Worm (Caenorhabditis elegans) whole organism, mixed stage, embryonic: ENCODE results near the gene hmp-1.

ENCODE experiments used
- M03D4.4 ChIP-seq: sonication (generic microtip); optimal IDR thresholded peaks from 2 replicates; lab custom pipeline; 2017; ENCODE audit warnings: mild to moderate bottlenecking, missing genetic modification characterization, missing compliant biosample characterization
- bed-3 ChIP-seq: fragments of 200-800 bp; sonication (Bioruptor generic); optimal IDR thresholded peaks from 3 replicates; lab custom pipeline; 2018; ENCODE audit warnings: mild to moderate bottlenecking, missing genetic modification characterization, moderate library complexity, missing compliant biosample characterization
- blmp-1 ChIP-seq: fragments of 150-350 bp; optimal IDR thresholded peaks from 2 replicates; lab custom pipeline; 2014; ENCODE audit warnings: missing biosample characterization, missing genetic modification characterization
- ceh-39 ChIP-seq: fragments of 150-350 bp; optimal IDR thresholded peaks from 2 replicates; lab custom pipeline; 2014; ENCODE audit warnings: missing biosample characterization, missing genetic modification characterization
- ceh-83 ChIP-seq: fragments of 200-800 bp; sonication (Bioruptor generic); optimal IDR thresholded peaks from 2 replicates; lab custom pipeline; 2018; ENCODE audit warnings: mild to moderate bottlenecking, missing genetic modification characterization, missing compliant biosample characterization
- ces-1 ChIP-seq: fragments of 150-350 bp; optimal IDR thresholded peaks from 2 replicates; lab custom pipeline; 2014; ENCODE audit warnings: missing biosample characterization, missing genetic modification reagents, missing genetic modification characterization
- cnd-1 ChIP-seq: fragments of 200-800 bp; sonication (Bioruptor generic); optimal IDR thresholded peaks from 2 replicates; lab custom pipeline; 2018; ENCODE audit warnings: mild to moderate bottlenecking, missing genetic modification characterization, missing compliant biosample characterization
- drap-1 ChIP-seq: fragments of 200-800 bp; sonication (Bioruptor generic); optimal IDR thresholded peaks from 3 replicates; lab custom pipeline; 2018; ENCODE audit warnings: mild to moderate bottlenecking, missing genetic modification characterization, missing compliant biosample characterization
- elt-1 ChIP-seq: sonication (generic microtip); optimal IDR thresholded peaks from 2 replicates; lab custom pipeline; 2017; ENCODE audit warnings: missing genetic modification characterization, mild to moderate bottlenecking, missing compliant biosample characterization, antibody characterized with exemption, moderate library complexity, borderline replicate concordance; ENCODE audit not compliant: insufficient read depth
- elt-3 ChIP-seq: fragments of 150-350 bp; optimal IDR thresholded peaks from 2 replicates; lab custom pipeline; 2014; ENCODE audit warnings: missing biosample characterization, missing genetic modification characterization
- ham-2 ChIP-seq: fragments of 200-800 bp; sonication (Bioruptor generic); optimal IDR thresholded peaks from 2 replicates; lab custom pipeline; 2018; ENCODE audit warnings: mild to moderate bottlenecking, missing genetic modification characterization, missing compliant biosample characterization
- hlh-1 ChIP-seq: fragments of 150-350 bp; optimal IDR thresholded peaks from 2 replicates; lab custom pipeline; 2014; ENCODE audit warnings: missing biosample characterization, missing genetic modification reagents, missing genetic modification characterization
- lin-32 ChIP-seq: fragments of 200-800 bp; sonication (Bioruptor generic); optimal IDR thresholded peaks from 2 replicates; lab custom pipeline; 2018; ENCODE audit warnings: mild to moderate bottlenecking, missing genetic modification characterization, missing compliant biosample characterization
- lsy-2 ChIP-seq: fragments of 150-350 bp; optimal IDR thresholded peaks from 2 replicates; lab custom pipeline; 2014; ENCODE audit warnings: missing biosample characterization, missing genetic modification characterization
- mab-5 ChIP-seq: fragments of 150-350 bp; optimal IDR thresholded peaks from 2 replicates; lab custom pipeline; 2014; ENCODE audit warnings: missing biosample characterization, missing genetic modification characterization
- mep-1 ChIP-seq: fragments of 150-350 bp; optimal IDR thresholded peaks from 2 replicates; lab custom pipeline; 2017; ENCODE audit warnings: missing biosample characterization, missing genetic modification reagents, missing genetic modification characterization, inconsistent platforms
- mls-2 ChIP-seq: sonication (generic microtip); optimal IDR thresholded peaks from 2 replicates; lab custom pipeline; 2016; ENCODE audit warnings: mild to moderate bottlenecking, missing genetic modification characterization, moderate library complexity, missing compliant biosample characterization
- nhr-12 ChIP-seq: fragments of 150-350 bp; optimal IDR thresholded peaks from 2 replicates; lab custom pipeline; 2014; ENCODE audit warnings: missing biosample characterization, missing genetic modification characterization
- nhr-2 ChIP-seq: fragments of 150-350 bp; optimal IDR thresholded peaks from 2 replicates; lab custom pipeline; 2014; ENCODE audit warnings: missing biosample characterization, missing genetic modification characterization
- nhr-237 ChIP-seq: fragments of 150-350 bp; optimal IDR thresholded peaks from 2 replicates; lab custom pipeline; 2014; ENCODE audit warnings: missing biosample characterization, missing genetic modification characterization
- nhr-76 ChIP-seq: sonication (generic microtip); optimal IDR thresholded peaks from 2 replicates; lab custom pipeline; 2017; ENCODE audit warnings: missing biosample characterization, missing genetic modification characterization
- sem-2 ChIP-seq: fragments of 200-800 bp; sonication (Bioruptor generic); optimal IDR thresholded peaks from 2 replicates; lab custom pipeline; 2018; ENCODE audit warnings: mild to moderate bottlenecking, missing genetic modification characterization, missing compliant biosample characterization
- snpc-4 ChIP-seq: fragments of 150-350 bp; optimal IDR thresholded peaks from 2 replicates; lab custom pipeline; 2014; ENCODE audit warnings: missing biosample characterization, missing genetic modification characterization
- sptf-1 ChIP-seq: sonication (generic microtip); optimal IDR thresholded peaks from 2 replicates; lab custom pipeline; 2017; ENCODE audit warnings: mild to moderate bottlenecking, missing genetic modification characterization, moderate library complexity, missing compliant biosample characterization
- tbx-8 ChIP-seq: fragments of 200-800 bp; sonication (Bioruptor generic); optimal IDR thresholded peaks from 2 replicates; lab custom pipeline; 2018; ENCODE audit warnings: mild to moderate bottlenecking, missing genetic modification characterization, moderate library complexity, missing compliant biosample characterization
- unc-120 ChIP-seq: sonication (generic microtip); optimal IDR thresholded peaks from 2 replicates; lab custom pipeline; 2017; ENCODE audit warnings: missing genetic modification characterization, missing compliant biosample characterization; ENCODE audit not compliant: poor library complexity, severe bottlenecking
- unc-39 ChIP-seq: fragments of 150-350 bp; optimal IDR thresholded peaks from 2 replicates; lab custom pipeline; 2014; ENCODE audit warnings: missing biosample characterization, missing genetic modification characterization
- unc-62 ChIP-seq: fragments of 150-350 bp; optimal IDR thresholded peaks from 2 replicates; lab custom pipeline; 2014; ENCODE audit warnings: missing biosample characterization, missing genetic modification reagents, missing genetic modification characterization
- ztf-11 ChIP-seq: fragments of 150-350 bp; optimal IDR thresholded peaks from 2 replicates; lab custom pipeline; 2014; ENCODE audit warnings: missing biosample characterization, missing genetic modification characterization

Gene hmp-1

ce11 chrV:11860375-11860774 is 14.7 kb downstream of the hmp-1 start, which contains the start of gene R13H4.5:
Gene R13H4.5 (plus strand): TSS chrV:11860675.
- TF ChIP-seq nhr-2 = no peak
- no peak for TF ChIP-seq drap-1 (GFP tag; lab: Kevin White, UChicago)
- no peak for TF ChIP-seq blmp-1 (tag; lab: Kevin White, UChicago)
- TF ChIP-seq mls-2 (tag; lab: Kevin White, UChicago) = no peak
- TF ChIP-seq hlh-1 (tag; lab: Kevin White, UChicago) = no peak
- no peak for TF ChIP-seq unc-62 (GFP tag; lab: Kevin White, UChicago)
- no peak for TF ChIP-seq cnd-1 (tag; lab: Kevin White, UChicago)
- no peak for TF ChIP-seq unc-120 (tag; lab: Kevin White, UChicago)
- TF ChIP-seq lsy-2 (tag; lab: Kevin White, UChicago) = no peak
- no peak for TF ChIP-seq nhr-12 (tag; lab: Kevin White, UChicago)
- no peak for TF ChIP-seq ces-1 (GFP tag; lab: Kevin White, UChicago)
- TF ChIP-seq mep-1 (tag; lab: Kevin White, UChicago) = no peak
- no peak for TF ChIP-seq mab-5 (tag; lab: Kevin White, UChicago)
- TF ChIP-seq ceh-39 (tag; lab: Kevin White, UChicago) = no peak
- TF ChIP-seq lin-32 (GFP tag; lab: Kevin White, UChicago) = no peak
- no peak for TF ChIP-seq snpc-4 (tag; lab: Kevin White, UChicago)
- no peak for TF ChIP-seq elt-3 (tag; lab: Kevin White, UChicago)
- no peak for TF ChIP-seq ham-2 (GFP tag; lab: Kevin White, UChicago)
- TF ChIP-seq sem-2 = no peak

ce11 chrV:11861880-11862544 is 16.3 kb downstream of the hmp-1 start:
- TF ChIP-seq mab-5 (tag; lab: Kevin White, UChicago) (no peak), hlh-1 (tag; lab: Kevin White, UChicago) (no peak), snpc-4 (tag; lab: Kevin White, UChicago) (no peak), unc-120 (tag; lab: Kevin White, UChicago) (no peak), blmp-1 (tag; lab: Kevin White, UChicago) (no peak), unc-39 (tag; lab: Kevin White, UChicago) (no peak)
- TF ChIP-seq, all 35 proteins: peak for 0

- TF ChIP-seq nhr-237 (tag; lab: Kevin White, UChicago) (no peak), ztf-11 (tag; lab: Kevin White, UChicago) (no peak), ceh-83 (GFP tag; lab: Kevin White, UChicago) (no peak), mls-2 (tag; lab: Kevin White, UChicago) (no peak), nhr-2 (no peak), mep-1 (tag; lab: Kevin White, UChicago) (no peak), ces-1 (GFP tag; lab: Kevin White, UChicago) (no peak), sptf-1 (tag; lab: Kevin White, UChicago) (no peak), drap-1 (GFP tag; lab: Kevin White, UChicago) (no peak), elt-1 (no peak), bed-3 (GFP tag; lab: Kevin White, UChicago) (no peak), mab-5 (tag; lab: Kevin White, UChicago) (no peak), ceh-39 (tag; lab: Kevin White, UChicago) (no peak), tbx-8 (GFP tag; lab: Kevin White, UChicago) (no peak), lin-32 (GFP tag; lab: Kevin White, UChicago) (no peak), nhr-76 (tag; lab: Kevin White, UChicago) (no peak), blmp-1 (tag; lab: Kevin White, UChicago) (no peak), unc-39 (tag; lab: Kevin White, UChicago) (no peak)
Measured at ce11 chrV:11862817-11863216, 17.1 kb downstream of the hmp-1 start, which contains the start of gene R13H4.6. Gene R13H4.6 (plus strand): TSS chrV:11863117.

ce11 chrV:11868142-11868541 is 22.5 kb downstream of the hmp-1 start, which contains the start of gene R13H4.7:
Gene R13H4.7 (minus strand): TSS chrV:11868242.
- TF ChIP-seq nhr-12 (tag; lab: Kevin White, UChicago) (no peak), sptf-1 (tag; lab: Kevin White, UChicago) (no peak), sem-2 (no peak), bed-3 (GFP tag; lab: Kevin White, UChicago) (no peak), elt-3 (tag; lab: Kevin White, UChicago) (no peak), elt-1 (no peak), mab-5 (tag; lab: Kevin White, UChicago) (no peak)

- no peak for TF ChIP-seq M03D4.4 (tag; lab: Kevin White, UChicago)
Measured at ce11 chrV:11875060-11875459, 29.4 kb downstream of the hmp-1 start, which contains the start of gene sulp-4. Gene sulp-4 (plus strand): TSS chrV:11875360.
